Fruit fly (Drosophila melanogaster): ENCODE measurements around the gene CG17380.

The CG17380 gene

DNA sequence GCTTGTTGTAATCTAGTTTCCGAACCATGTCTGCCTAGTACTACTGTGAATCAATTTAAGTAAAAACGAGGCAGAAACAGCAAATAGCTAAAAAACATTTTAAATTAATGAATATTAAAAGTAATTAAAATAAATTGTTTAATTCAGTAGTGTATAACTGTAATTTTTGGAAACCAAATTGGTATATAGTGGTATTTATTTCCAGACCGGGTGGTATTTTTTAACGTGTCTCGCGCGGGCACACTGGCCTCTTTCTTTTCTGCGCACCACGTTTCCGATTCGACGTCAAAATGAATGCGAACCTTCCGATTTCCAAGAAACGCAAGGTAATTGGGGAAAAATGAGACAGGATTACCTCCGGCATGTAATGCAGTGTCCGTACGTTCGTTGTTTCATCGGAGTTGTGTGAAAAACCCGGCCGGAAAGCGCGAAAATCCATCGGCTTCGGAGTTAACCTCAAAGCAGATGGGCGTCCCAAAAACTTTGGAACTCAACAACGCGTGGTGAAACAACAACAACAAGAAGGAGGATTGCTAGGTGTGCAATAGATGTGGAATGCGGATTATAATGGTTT, 44.9 kb downstream of the CG17380 start, which contains the start of gene RpS3 (continued):
- TF ChIP-seq Eip78C (GFP tag): peak; percentile 64
- TF ChIP-seq topi (GFP tag; optimal IDR thresholded peaks at IDR 0.05): peak; percentile 18
- TF ChIP-seq net (GFP tag; optimal IDR thresholded peaks at IDR 0.05): peak; percentile 14
- TF ChIP-seq pdm3 (GFP tag; optimal IDR thresholded peaks at IDR 0.05): no peak
- TF ChIP-seq CG11294 (GFP tag; IDR thresholded peaks at IDR 0.05): no peak
- no peak for TF ChIP-seq CG31627 (GFP tag; optimal IDR thresholded peaks at IDR 0.05)
- TF ChIP-seq Hr38 (GFP tag; optimal IDR thresholded peaks at IDR 0.05): no peak
- TF ChIP-seq vri (GFP tag; optimal IDR thresholded peaks at IDR 0.05): no peak
- TF ChIP-seq CG6276 (GFP tag; optimal IDR thresholded peaks at IDR 0.05): peak; percentile 8
- TF ChIP-seq Ets96B (tag; optimal IDR thresholded peaks at IDR 0.05): peak; percentile 35
- TF ChIP-seq OdsH (GFP tag; optimal IDR thresholded peaks at IDR 0.05): no peak
- TF ChIP-seq CG8119 (GFP tag; IDR thresholded peaks at IDR 0.05): no peak
- no peak for TF ChIP-seq CG32006 (GFP tag; optimal IDR thresholded peaks at IDR 0.05)
- no peak for TF ChIP-seq CG4318 (GFP tag; optimal IDR thresholded peaks at IDR 0.05)
- no peak for TF ChIP-seq Eip75B (GFP tag; optimal IDR thresholded peaks at IDR 0.05)
- peak; percentile 15 for TF ChIP-seq fkh (GFP tag; optimal IDR thresholded peaks at IDR 0.05)
- no peak for TF ChIP-seq Hr4 (GFP tag; optimal IDR thresholded peaks at IDR 0.05)
- no peak for TF ChIP-seq fd85E (GFP tag; optimal IDR thresholded peaks at IDR 0.05)
- TF ChIP-seq Sox14 (GFP tag; optimal IDR thresholded peaks at IDR 0.05): no peak
- TF ChIP-seq CG6163 (GFP tag; IDR thresholded peaks at IDR 0.05): no peak

DNA sequence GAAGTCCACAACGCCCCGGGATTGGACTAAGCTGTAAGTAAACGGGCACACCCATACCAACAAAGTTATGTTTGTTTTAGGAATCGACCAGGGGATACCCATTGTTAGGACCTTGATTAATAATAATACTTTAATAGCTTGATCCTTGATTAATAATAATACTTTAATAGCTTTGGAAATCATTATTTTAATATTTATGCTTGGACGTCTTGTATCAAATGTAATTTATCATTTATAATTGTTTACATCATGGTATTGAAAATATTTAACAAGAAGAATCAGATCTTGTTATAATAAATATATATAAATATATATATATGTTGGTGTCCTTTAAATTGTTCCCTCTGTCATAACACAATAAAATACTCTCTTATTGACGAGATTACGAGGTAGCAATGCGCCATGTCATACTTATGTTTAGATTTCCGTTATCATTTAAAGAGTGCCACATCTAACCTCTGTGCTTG, 46.6 kb downstream of the CG17380 start:
- TF ChIP-seq lz (GFP tag; optimal IDR thresholded peaks at IDR 0.05): peak; percentile 48
- peak; percentile 78 for TF ChIP-seq CG10631 (GFP tag; optimal IDR thresholded peaks at IDR 0.05)
- TF ChIP-seq net (GFP tag; optimal IDR thresholded peaks at IDR 0.05): peak; percentile 68
- TF ChIP-seq pdm3 (GFP tag; optimal IDR thresholded peaks at IDR 0.05): peak; percentile 55
- TF ChIP-seq Hr4 (GFP tag; optimal IDR thresholded peaks at IDR 0.05): peak; percentile 66
- TF ChIP-seq CG6792 (GFP tag; optimal IDR thresholded peaks at IDR 0.05): peak; percentile 67
- TF ChIP-seq CG8119 (GFP tag; IDR thresholded peaks at IDR 0.05): peak; percentile 91
- TF ChIP-seq achi (GFP tag; optimal IDR thresholded peaks at IDR 0.05): peak; percentile 86
- TF ChIP-seq dsx (GFP tag; optimal IDR thresholded peaks at IDR 0.05; ENCODE audit: poor library complexity, severe bottlenecking): peak; percentile 84
- peak; percentile 25 for TF ChIP-seq fd59A (GFP tag; optimal IDR thresholded peaks at IDR 0.05)
- peak; percentile 57 to 68 for TF ChIP-seq ss (GFP tag; optimal IDR thresholded peaks at IDR 0.05)
- peak; percentile 22 for TF ChIP-seq cyc (GFP tag; optimal IDR thresholded peaks at IDR 0.05)
- TF ChIP-seq CG6276 (GFP tag; optimal IDR thresholded peaks at IDR 0.05): no peak
- TF ChIP-seq CG11902 (GFP tag; optimal IDR thresholded peaks at IDR 0.05): peak; percentile 59
- peak; percentile 80 for TF ChIP-seq CG3032 (tag; optimal IDR thresholded peaks at IDR 0.05)
- TF ChIP-seq eg (GFP tag; IDR thresholded peaks at IDR 0.05): peak; percentile 86
- peak; percentile 61 for TF ChIP-seq CG10669 (GFP tag; optimal IDR thresholded peaks at IDR 0.05)
- TF ChIP-seq CG15336 (GFP tag; IDR thresholded peaks at IDR 0.05): peak; percentile 93
- peak; percentile 34 for TF ChIP-seq fkh (GFP tag; optimal IDR thresholded peaks at IDR 0.05)
- peak; percentile 91 for TF ChIP-seq CG32006 (GFP tag; optimal IDR thresholded peaks at IDR 0.05)
- TF ChIP-seq Hr38 (GFP tag; optimal IDR thresholded peaks at IDR 0.05): no peak
- TF ChIP-seq Smox (GFP tag; optimal IDR thresholded peaks at IDR 0.05): peak; percentile 57
- peak; percentile 52 for TF ChIP-seq vri (GFP tag; optimal IDR thresholded peaks at IDR 0.05)
- peak; percentile 39 for TF ChIP-seq CG31627 (GFP tag; optimal IDR thresholded peaks at IDR 0.05)
- peak; percentile 32 for TF ChIP-seq Sox14 (GFP tag; optimal IDR thresholded peaks at IDR 0.05)
- peak; percentile 62 for TF ChIP-seq CG7368 (GFP tag; optimal IDR thresholded peaks at IDR 0.05)
- peak; percentile 71 for TF ChIP-seq CG6163 (GFP tag; IDR thresholded peaks at IDR 0.05)
- TF ChIP-seq Gug (GFP tag; IDR thresholded peaks at IDR 0.05): peak; percentile 48; the same call in 1 of the 2 replicates
- TF ChIP-seq esn (GFP tag; optimal IDR thresholded peaks at IDR 0.05): peak; percentile 72
- no peak for TF ChIP-seq fd85E (GFP tag; optimal IDR thresholded peaks at IDR 0.05)
- TF ChIP-seq salr (GFP tag; optimal IDR thresholded peaks at IDR 0.05): peak; percentile 29 to 78
- peak; percentile 62 for TF ChIP-seq Ets96B (tag; optimal IDR thresholded peaks at IDR 0.05)
- peak; percentile 65 for TF ChIP-seq Lpt (GFP tag; optimal IDR thresholded peaks at IDR 0.05)
- TF ChIP-seq CG1621 (tag; optimal IDR thresholded peaks at IDR 0.05): no peak
- peak; percentile 66 for TF ChIP-seq Met (GFP tag; optimal IDR thresholded peaks at IDR 0.05)
- peak; percentile 23 for TF ChIP-seq CG16779 (tag; optimal IDR thresholded peaks at IDR 0.05)
- TF ChIP-seq svp (GFP tag): peak; percentile 68
- TF ChIP-seq CG8632 (GFP tag; optimal IDR thresholded peaks at IDR 0.05): peak; percentile 85
- TF ChIP-seq CG11762 (GFP tag; optimal IDR thresholded peaks at IDR 0.05; ENCODE audit: insufficient read depth): peak; percentile 64
- peak; percentile 46 for TF ChIP-seq spab (GFP tag; optimal IDR thresholded peaks at IDR 0.05)
- peak; percentile 43 for TF ChIP-seq CG6808 (GFP tag; optimal IDR thresholded peaks at IDR 0.05)
